Fruit fly (Drosophila melanogaster) whole organism, pupa: ENCODE results near the gene Tim17a2.

Experiments
- CG10348 ChIP-seq: fragments of 200-800 bp; sonication (Bioruptor generic); IDR thresholded peaks from 2 replicates; pipeline ENCODE4 v1.3.6; 2022; ENCODE audit warnings: missing biosample characterization, missing genetic modification characterization
- CG13204 ChIP-seq: fragments of 200-800 bp; sonication (Bioruptor generic); optimal IDR thresholded peaks from 2 replicates; lab custom pipeline; 2018; ENCODE audit warnings: missing biosample characterization, mild to moderate bottlenecking, missing genetic modification characterization, moderate library complexity
- CG32121 ChIP-seq: fragments of 200-800 bp; sonication (Bioruptor generic); IDR thresholded peaks from 2 replicates; pipeline ENCODE4 v1.3.6; 2022; ENCODE audit warnings: missing biosample characterization, missing genetic modification characterization
- CG8301 ChIP-seq: fragments of 200-800 bp; sonication (Bioruptor generic); optimal IDR thresholded peaks from 2 replicates; lab custom pipeline; 2018; ENCODE audit warnings: missing biosample characterization, mild to moderate bottlenecking, missing genetic modification characterization
- CG9948 ChIP-seq: fragments of 200-800 bp; sonication (Bioruptor generic); optimal IDR thresholded peaks from 2 replicates; lab custom pipeline; 2018; ENCODE audit warnings: missing biosample characterization, mild to moderate bottlenecking, missing genetic modification characterization, moderate library complexity
- Pif1A ChIP-seq: fragments of 200-800 bp; sonication (Bioruptor generic); optimal IDR thresholded peaks from 3 replicates; lab custom pipeline; 2016; ENCODE audit warnings: missing biosample characterization, missing genetic modification characterization
- Pif1B ChIP-seq: fragments of 200-800 bp; sonication (Bioruptor generic); optimal IDR thresholded peaks from 3 replicates; lab custom pipeline; 2016; ENCODE audit warnings: missing biosample characterization, missing genetic modification characterization
- Snoo ChIP-seq: fragments of 200-800 bp; sonication (Bioruptor generic); optimal IDR thresholded peaks from 3 replicates; lab custom pipeline; 2017; ENCODE audit warnings: missing biosample characterization, mild to moderate bottlenecking, missing genetic modification characterization, inconsistent platforms
- fd96Ca ChIP-seq: fragments of 200-800 bp; sonication (Bioruptor generic); IDR thresholded peaks from 3 replicates; pipeline ENCODE4 v1.3.6; 2022; ENCODE audit warnings: missing biosample characterization, missing genetic modification characterization
- rn ChIP-seq: fragments of 200-800 bp; sonication (Bioruptor generic); IDR thresholded peaks from 2 replicates; pipeline ENCODE4 v1.3.6; 2022; ENCODE audit warnings: missing biosample characterization, missing genetic modification characterization

dm6 chr3R:5300620-5301019 is 38.1 kb upstream of the Tim17a2 start:
- no peak for TF ChIP-seq CG10348 (GFP tag; lab: Robert Waterston, UW)
- no peak for TF ChIP-seq CG13204 (GFP tag; lab: Kevin White, UChicago)
- peak; percentile 23; the same call in 1 of the 2 replicates for TF ChIP-seq rn (GFP tag; lab: Robert Waterston, UW)
- TF ChIP-seq CG8301 (tag; lab: Kevin White, UChicago), result no peak
- TF ChIP-seq fd96Ca (GFP tag; lab: Robert Waterston, UW), result no peak
- TF ChIP-seq Pif1A, result no peak
- no peak for TF ChIP-seq Pif1B (GFP tag; lab: Kevin White, UChicago)
- TF ChIP-seq Snoo, result no peak
- TF ChIP-seq CG9948 (tag; lab: Kevin White, UChicago), result no peak
- TF ChIP-seq CG32121 (GFP tag; lab: Robert Waterston, UW), result no peak; the same call in 1 of the 2 replicates
